Worm (Caenorhabditis elegans) whole organism, early embryonic: ENCODE results near the gene R13A1.5.

ENCODE experiments used
- F13C5.2 ChIP-seq: sonication (generic microtip); optimal IDR thresholded peaks from 2 replicates; lab custom pipeline; 2017; ENCODE audit warnings: mild to moderate bottlenecking, missing genetic modification characterization, inconsistent platforms, missing compliant biosample characterization
- ama-1 ChIP-seq: fragments of 150-350 bp; optimal IDR thresholded peaks from 2 replicates; lab custom pipeline; 2014
- ceh-13 ChIP-seq: fragments of 200-800 bp; sonication (Bioruptor generic); optimal IDR thresholded peaks from 2 replicates; lab custom pipeline; 2018; ENCODE audit warnings: mild to moderate bottlenecking, missing genetic modification characterization, missing compliant biosample characterization
- ceh-36 ChIP-seq: sonication (generic microtip); optimal IDR thresholded peaks from 2 replicates; lab custom pipeline; 2016; ENCODE audit warnings: missing genetic modification characterization, inconsistent platforms, missing compliant biosample characterization
- ets-7 ChIP-seq: sonication (generic microtip); optimal IDR thresholded peaks from 2 replicates; lab custom pipeline; 2016; ENCODE audit warnings: missing genotype, missing genetic modification characterization, missing compliant biosample characterization
- flt-1 ChIP-seq: fragments of 200-800 bp; sonication (Bioruptor generic); IDR thresholded peaks from 2 replicates; pipeline ENCODE4 v1.3.6; 2022; ENCODE audit warnings: missing genetic modification characterization, missing compliant biosample characterization
- hmbx-1 ChIP-seq: sonication (generic microtip); optimal IDR thresholded peaks from 2 replicates; lab custom pipeline; 2016; ENCODE audit warnings: mild to moderate bottlenecking, missing genetic modification characterization, missing compliant biosample characterization
- hmg-4 ChIP-seq: fragments of 200-800 bp; sonication (Bioruptor generic); optimal IDR thresholded peaks from 2 replicates; lab custom pipeline; 2018; ENCODE audit warnings: mild to moderate bottlenecking, missing genetic modification characterization, missing compliant biosample characterization
- sea-1 ChIP-seq: fragments of 200-800 bp; sonication (Bioruptor generic); conservative IDR thresholded peaks from 2 replicates; pipeline ENCODE4 v1.3.6; 2022; ENCODE audit warnings: missing genetic modification characterization, missing compliant biosample characterization
- tbx-11 ChIP-seq: fragments of 200-800 bp; sonication (Bioruptor generic); IDR thresholded peaks from 2 replicates; pipeline ENCODE4 v1.3.6; 2022; ENCODE audit warnings: missing genetic modification characterization, missing compliant biosample characterization
- tra-4 ChIP-seq: sonication (generic microtip); optimal IDR thresholded peaks from 2 replicates; lab custom pipeline; 2017; ENCODE audit warnings: missing genetic modification characterization, missing compliant biosample characterization

DNA sequence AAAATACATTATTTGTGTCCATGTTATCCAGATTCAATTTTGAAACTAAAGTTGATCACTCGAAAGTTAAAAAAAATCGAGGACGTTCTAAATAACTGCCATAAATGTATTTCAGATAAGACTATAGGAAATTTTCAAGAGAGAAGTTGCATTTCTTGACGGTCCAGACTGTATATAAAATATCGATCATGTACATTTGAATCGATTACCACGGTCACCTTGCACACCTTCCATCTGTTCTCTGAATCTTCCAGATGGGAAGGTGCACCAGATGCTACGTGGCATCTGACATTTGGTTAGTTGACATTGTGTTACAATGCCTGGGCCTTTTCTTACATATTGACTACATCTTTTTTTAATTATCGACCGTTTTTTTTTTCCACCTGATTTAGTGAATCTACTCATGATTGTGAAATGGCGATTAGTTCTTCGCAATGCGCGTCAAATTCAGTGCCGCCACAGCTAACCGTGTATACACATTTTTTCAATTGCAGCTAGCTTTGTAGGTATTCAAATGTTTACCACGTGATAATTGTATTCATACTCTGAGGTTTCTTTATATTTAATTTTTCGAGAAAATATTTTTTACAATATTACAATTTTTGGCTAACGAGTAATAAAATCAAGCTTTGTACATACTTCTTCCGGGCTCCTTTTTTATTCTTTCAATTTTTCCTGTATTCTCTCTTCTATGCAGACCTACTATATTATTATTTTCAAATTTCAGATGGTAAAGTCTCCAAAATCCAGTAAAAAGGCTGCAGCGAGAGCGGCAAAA is 23.5 kb downstream of the R13A1.5 start, which contains the start of gene skr-16:
- TF ChIP-seq hmg-4 (GFP tag; lab: Kevin White, UChicago), result no peak
- no peak for TF ChIP-seq ceh-13
- TF ChIP-seq tra-4 (tag; lab: Kevin White, UChicago), result no peak
- TF ChIP-seq ama-1, result no peak
- TF ChIP-seq sea-1 (GFP tag; lab: Robert Waterston, UW), result no peak
- no peak for TF ChIP-seq F13C5.2 (tag; lab: Kevin White, UChicago)
- no peak for TF ChIP-seq hmbx-1 (tag; lab: Kevin White, UChicago)
- TF ChIP-seq flt-1, result no peak
- no peak for TF ChIP-seq ceh-36 (tag; lab: Kevin White, UChicago)
- TF ChIP-seq tbx-11, result no peak
- no peak for TF ChIP-seq ets-7 (tag; lab: Kevin White, UChicago)
